Fruit fly (Drosophila melanogaster) whole organism, adult: Measurements from ENCODE around the gene CG3529.

Experiments used
- CG11617 ChIP-seq: fragments of 200-800 bp; sonication (Bioruptor generic); optimal IDR thresholded peaks from 2 replicates; lab custom pipeline; 2017; ENCODE audit warnings: mild to moderate bottlenecking, missing biosample characterization, missing genetic modification reagents, missing genetic modification characterization
- CG12768 ChIP-seq: fragments of 200-800 bp; sonication (Bioruptor generic); optimal IDR thresholded peaks from 2 replicates; lab custom pipeline; 2017; ENCODE audit warnings: missing biosample characterization, missing genetic modification characterization, mild to moderate bottlenecking, moderate library complexity, missing genetic modification reagents
- CG14711 ChIP-seq: fragments of 200-800 bp; sonication (Bioruptor generic); optimal IDR thresholded peaks from 2 replicates; lab custom pipeline; 2018; ENCODE audit warnings: missing biosample characterization, mild to moderate bottlenecking, missing genetic modification characterization, moderate library complexity
- CG1620 ChIP-seq: fragments of 200-800 bp; sonication (Bioruptor generic); optimal IDR thresholded peaks from 2 replicates; lab custom pipeline; 2016; ENCODE audit warnings: missing biosample characterization, missing genetic modification characterization
- CG33017 ChIP-seq: fragments of 200-800 bp; sonication (Bioruptor generic); optimal IDR thresholded peaks from 2 replicates; lab custom pipeline; 2018; ENCODE audit warnings: missing biosample characterization, mild to moderate bottlenecking, missing genetic modification characterization, moderate library complexity
- CG5204 ChIP-seq: fragments of 200-800 bp; sonication (Bioruptor generic); optimal IDR thresholded peaks from 2 replicates; lab custom pipeline; 2016; ENCODE audit warnings: missing biosample characterization, missing genetic modification characterization
- CG7045 ChIP-seq: fragments of 200-800 bp; sonication (Bioruptor generic); optimal IDR thresholded peaks from 2 replicates; lab custom pipeline; 2017; ENCODE audit warnings: missing biosample characterization, mild to moderate bottlenecking, missing genetic modification characterization
- CG7101 ChIP-seq: fragments of 200-800 bp; sonication (Bioruptor generic); optimal IDR thresholded peaks from 2 replicates; lab custom pipeline; 2018; ENCODE audit warnings: missing biosample characterization, mild to moderate bottlenecking, missing genetic modification characterization, moderate library complexity
- Clk ChIP-seq: fragments of 200-800 bp; sonication (Bioruptor generic); optimal IDR thresholded peaks from 2 replicates; lab custom pipeline; 2017; ENCODE audit warnings: missing biosample characterization, missing genetic modification characterization
- Crg-1 ChIP-seq: fragments of 200-800 bp; sonication (Bioruptor generic); optimal IDR thresholded peaks from 2 replicates; lab custom pipeline; 2016; ENCODE audit warnings: missing biosample characterization, missing genetic modification characterization
- Hr96 ChIP-seq: fragments of 200-800 bp; sonication (Bioruptor generic); optimal IDR thresholded peaks from 2 replicates; lab custom pipeline; 2016; ENCODE audit warnings: missing biosample characterization, missing genetic modification characterization
- Mnt ChIP-seq: fragments of 200-800 bp; sonication (Bioruptor generic); optimal IDR thresholded peaks from 2 replicates; lab custom pipeline; 2016; ENCODE audit warnings: missing biosample characterization, mild to moderate bottlenecking, missing genetic modification characterization
- bab1 ChIP-seq: fragments of 200-800 bp; sonication (Bioruptor generic); optimal IDR thresholded peaks from 3 replicates; lab custom pipeline; 2019; ENCODE audit warnings: missing biosample characterization, mild to moderate bottlenecking, missing genetic modification characterization, moderate library complexity
- cic ChIP-seq: fragments of 200-800 bp; sonication (Bioruptor generic); optimal IDR thresholded peaks from 2 replicates; lab custom pipeline; 2017; ENCODE audit warnings: missing biosample characterization, mild to moderate bottlenecking, missing genetic modification characterization, moderate library complexity
- cnc ChIP-seq, 2 experiments: fragments of >200 bp; optimal IDR thresholded peaks; 2 replicates each; lab custom pipeline; 2017
- kay ChIP-seq: fragments of 200-800 bp; sonication (Bioruptor generic); peaks from one replicate; lab custom pipeline; 2016; ENCODE audit warnings: missing biosample characterization, missing genetic modification characterization, borderline replicate concordance
- ovo ChIP-seq: fragments of 200-800 bp; sonication (Bioruptor generic); optimal IDR thresholded peaks from 2 replicates; lab custom pipeline; 2016; ENCODE audit warnings: missing biosample characterization, missing genetic modification characterization
- pad ChIP-seq: fragments of 200-800 bp; sonication (Bioruptor generic); optimal IDR thresholded peaks from 3 replicates; lab custom pipeline; 2017; ENCODE audit warnings: missing biosample characterization, missing genetic modification characterization, mild to moderate bottlenecking, moderate library complexity, missing genetic modification reagents
- tj ChIP-seq: fragments of 200-800 bp; sonication (Bioruptor generic); optimal IDR thresholded peaks from 3 replicates; lab custom pipeline; 2017; ENCODE audit warnings: missing biosample characterization, mild to moderate bottlenecking, missing genetic modification characterization, moderate library complexity
- toe ChIP-seq: fragments of 200-800 bp; sonication (Bioruptor generic); optimal IDR thresholded peaks from 2 replicates; lab custom pipeline; 2016; ENCODE audit warnings: missing biosample characterization, missing genetic modification characterization

Gene CG3529

DNA sequence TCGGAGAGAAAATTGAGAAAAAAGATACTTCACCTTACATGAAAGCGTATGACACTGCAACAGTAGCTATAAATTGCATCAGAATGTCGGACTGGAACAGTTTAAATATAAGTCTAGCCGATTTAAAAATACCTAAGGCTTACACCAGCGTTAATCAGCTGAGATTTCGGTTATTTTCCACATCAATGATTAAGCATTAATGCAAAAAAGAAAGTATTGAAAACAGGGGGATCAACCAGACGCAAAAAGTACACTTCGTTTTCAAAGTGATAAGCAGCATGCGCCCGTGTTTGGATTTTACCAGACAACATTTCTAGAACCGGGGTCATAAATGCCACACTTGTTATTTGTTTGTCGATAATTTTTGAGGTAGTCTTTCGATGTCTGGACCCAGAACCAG, 24.5 kb upstream of the CG3529 start:
- TF ChIP-seq Crg-1 (GFP tag; lab: Kevin White, UChicago) (no peak), Hr96 (no peak), CG11617 (GFP tag; lab: Kevin White, UChicago) (no peak), cnc (optimal IDR thresholded peaks at IDR 0.05; lab: Kevin White, UChicago) (peak in 1 of 2 experiments; percentile 62)

DNA sequence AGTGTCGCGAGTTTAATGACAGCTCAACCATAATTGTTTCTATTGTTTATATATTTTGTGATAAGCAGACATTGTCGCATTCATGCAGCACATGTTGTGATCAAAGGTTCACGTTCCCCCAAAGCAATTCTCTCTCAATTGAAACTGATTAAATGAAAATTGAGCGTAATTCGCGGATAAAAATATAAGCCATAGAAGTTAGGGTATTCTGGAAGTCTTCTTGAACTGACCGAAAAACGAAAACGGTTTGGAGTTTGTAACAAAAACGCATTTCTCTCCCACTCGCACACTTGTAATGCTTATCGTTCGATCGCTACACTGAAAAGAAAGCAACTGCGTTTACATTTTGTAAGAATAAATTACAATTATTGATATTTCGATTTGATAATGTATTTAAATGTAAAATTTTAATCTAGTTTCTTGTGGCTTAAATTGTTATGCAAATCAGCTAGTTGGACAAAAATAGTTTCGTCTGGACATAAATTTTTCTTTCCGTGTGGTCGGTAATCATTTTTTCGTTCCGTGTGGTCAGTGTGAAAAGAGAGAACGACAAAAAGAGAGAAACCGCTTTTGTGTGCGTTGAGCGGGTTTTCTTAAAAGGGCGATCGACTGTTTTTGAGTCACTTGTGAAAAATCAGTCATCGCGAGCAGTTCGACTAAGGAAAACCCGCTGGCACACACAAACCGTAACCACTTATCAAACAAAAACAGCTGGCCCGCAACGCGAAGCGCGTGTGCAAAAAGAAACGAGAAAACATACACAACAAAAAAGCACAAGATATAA, 23.8 kb upstream of the CG3529 start, which contains the start of gene aay:
TSS of gene aay (plus strand) at position 618 of the 784 bp plus-strand sequence.
- TF ChIP-seq bab1 (peak; percentile 99), CG33017 (tag; lab: Kevin White, UChicago) (peak; percentile 100), cnc (optimal IDR thresholded peaks at IDR 0.05; lab: Kevin White, UChicago) (no peak), Mnt (GFP tag; lab: Kevin White, UChicago) (peak; percentile 97), pad (GFP tag; lab: Kevin White, UChicago) (peak; percentile 94), CG7101 (tag; lab: Kevin White, UChicago) (peak; percentile 99), cic (GFP tag; lab: Kevin White, UChicago) (peak; percentile 97), ovo (GFP tag; lab: Kevin White, UChicago) (peak; percentile 96), CG12768 (GFP tag; lab: Kevin White, UChicago) (peak; percentile 99), Hr96 (peak; percentile 98), Clk (GFP tag; lab: Kevin White, UChicago) (peak; percentile 98), CG11617 (GFP tag; lab: Kevin White, UChicago) (peak; percentile 99), toe (GFP tag; lab: Kevin White, UChicago) (peak; percentile 98), CG14711 (tag; lab: Kevin White, UChicago) (peak; percentile 98), CG5204 (peak; percentile 99), CG7045 (peak; percentile 99), tj (GFP tag; lab: Kevin White, UChicago) (peak; percentile 96), kay (GFP tag; lab: Kevin White, UChicago) (peak; percentile 100), Crg-1 (GFP tag; lab: Kevin White, UChicago) (peak; percentile 92), CG1620 (peak; percentile 97)

DNA sequence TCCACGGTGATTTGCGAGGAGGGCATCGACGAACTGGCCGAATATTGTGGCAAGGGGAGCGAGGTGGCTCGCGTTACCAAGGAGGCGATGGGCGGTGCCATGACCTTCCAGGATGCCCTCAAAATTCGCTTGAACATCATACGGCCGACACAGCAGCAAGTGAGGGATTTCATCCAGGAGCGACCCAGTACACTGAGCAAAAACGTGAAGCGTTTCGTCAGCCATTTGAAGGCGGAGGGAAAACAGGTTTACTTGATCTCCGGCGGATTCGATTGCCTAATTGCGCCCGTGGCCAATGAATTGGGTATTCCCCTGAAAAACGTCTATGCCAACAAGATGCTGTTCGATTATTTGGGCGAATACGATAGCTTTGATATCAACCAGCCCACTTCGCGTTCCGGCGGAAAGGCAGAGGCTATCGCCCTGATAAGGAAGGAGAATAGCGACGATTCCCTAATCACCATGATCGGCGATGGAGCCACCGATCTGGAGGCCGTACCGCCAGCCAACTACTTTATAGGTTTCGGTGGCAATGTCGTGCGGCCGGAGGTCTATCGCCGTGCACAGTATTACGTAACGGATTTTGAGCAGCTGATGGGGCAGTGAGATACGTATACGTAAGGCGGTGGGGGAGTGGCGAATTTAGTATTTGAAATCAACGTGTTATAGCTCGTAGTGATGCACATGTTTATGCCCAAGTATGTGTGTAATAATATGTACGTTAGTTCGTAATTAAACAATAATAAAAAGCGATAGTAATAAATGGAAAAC, 22.7 kb upstream of the CG3529 start:
- TF ChIP-seq CG14711 (tag; lab: Kevin White, UChicago) (no peak), CG12768 (GFP tag; lab: Kevin White, UChicago) (peak; percentile 33), Mnt (GFP tag; lab: Kevin White, UChicago) (peak; percentile 50), cic (GFP tag; lab: Kevin White, UChicago) (peak; percentile 77)

DNA sequence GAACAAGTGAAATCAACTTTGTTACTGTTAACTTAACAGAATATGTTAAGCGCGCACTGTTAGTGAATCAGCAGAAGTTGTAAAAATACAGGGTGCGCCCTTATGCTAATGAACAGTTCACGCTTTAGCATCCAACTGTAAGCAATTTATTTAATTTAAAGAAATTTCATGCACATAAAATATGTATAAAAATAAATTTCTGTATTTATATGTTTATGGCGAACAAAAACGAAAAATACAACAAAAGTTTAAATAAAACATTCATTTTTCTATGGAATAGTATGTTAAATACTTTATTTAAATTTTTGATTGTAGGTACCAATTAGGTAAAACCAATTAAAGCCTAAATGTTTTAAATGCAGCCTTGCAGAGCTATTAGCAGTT, 22.1 kb upstream of the CG3529 start:
- TF ChIP-seq CG5204 (no peak), kay (GFP tag; lab: Kevin White, UChicago) (peak; percentile 97), tj (GFP tag; lab: Kevin White, UChicago) (no peak), CG1620 (no peak), ovo (GFP tag; lab: Kevin White, UChicago) (no peak), CG14711 (tag; lab: Kevin White, UChicago) (peak; percentile 57), CG33017 (tag; lab: Kevin White, UChicago) (peak; percentile 65), cnc (optimal IDR thresholded peaks at IDR 0.05; lab: Kevin White, UChicago) (peak in 1 of 2 experiments; percentile 78), Hr96 (no peak), pad (GFP tag; lab: Kevin White, UChicago) (no peak), CG12768 (GFP tag; lab: Kevin White, UChicago) (peak; percentile 18), CG7045 (peak; percentile 36), cic (GFP tag; lab: Kevin White, UChicago) (no peak), Clk (GFP tag; lab: Kevin White, UChicago) (no peak), CG7101 (tag; lab: Kevin White, UChicago) (peak; percentile 10), CG11617 (GFP tag; lab: Kevin White, UChicago) (peak; percentile 32), Crg-1 (GFP tag; lab: Kevin White, UChicago) (no peak), Mnt (GFP tag; lab: Kevin White, UChicago) (no peak), bab1 (no peak), toe (GFP tag; lab: Kevin White, UChicago) (no peak)

DNA sequence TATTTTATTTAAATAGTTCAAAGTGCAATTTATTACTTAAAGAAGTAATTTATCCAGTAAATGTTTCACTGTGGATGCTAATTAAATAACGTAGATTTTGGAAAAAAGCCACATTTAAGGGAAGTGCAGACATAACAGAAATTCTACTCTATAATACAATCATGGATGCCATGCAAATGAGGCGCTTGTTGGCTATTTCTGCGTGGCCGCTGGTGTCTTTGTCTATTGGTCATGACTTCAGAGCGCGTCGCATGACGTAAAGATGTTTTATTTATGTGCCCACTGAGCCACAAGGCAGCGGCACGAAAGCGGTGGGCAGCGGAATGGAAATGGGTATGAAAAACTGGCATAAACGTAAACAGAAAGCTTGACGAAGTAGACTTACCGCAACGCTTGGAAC, 20.8 kb upstream of the CG3529 start:
- TF ChIP-seq ovo (GFP tag; lab: Kevin White, UChicago) (no peak), kay (GFP tag; lab: Kevin White, UChicago) (no peak), CG7101 (tag; lab: Kevin White, UChicago) (no peak), cic (GFP tag; lab: Kevin White, UChicago) (no peak), CG33017 (tag; lab: Kevin White, UChicago) (no peak), Crg-1 (GFP tag; lab: Kevin White, UChicago) (no peak), CG5204 (no peak)
